Fruit fly (Drosophila melanogaster) whole organism, embryonic: ENCODE results near the gene Ppox.

Experiments used
- Adf1 ChIP-seq: fragments of 200-800 bp; sonication (Bioruptor generic); IDR thresholded peaks from 2 replicates; pipeline ENCODE4 v1.3.6; 2022; ENCODE audit warnings: missing biosample characterization, missing genetic modification characterization
- Atf6 ChIP-seq: fragments of 200-800 bp; sonication (Bioruptor generic); IDR thresholded peaks from 2 replicates; pipeline ENCODE4 v1.3.6; 2022; ENCODE audit warnings: missing biosample characterization, missing genetic modification characterization
- Bdp1 ChIP-seq: fragments of 200-800 bp; sonication (Bioruptor generic); optimal IDR thresholded peaks from 3 replicates; lab custom pipeline; 2016; ENCODE audit warnings: missing biosample characterization, missing genetic modification characterization
- Bgb ChIP-seq: fragments of 200-800 bp; sonication (Bioruptor generic); IDR thresholded peaks from 2 replicates; pipeline ENCODE4 v1.3.6; 2022; ENCODE audit warnings: missing biosample characterization, missing genetic modification characterization; ENCODE audit not compliant: partially characterized antibody
- Blimp-1 ChIP-seq: fragments of 200-800 bp; sonication (Bioruptor generic); optimal IDR thresholded peaks from 3 replicates; lab custom pipeline; 2018; ENCODE audit warnings: missing biosample characterization, missing genetic modification characterization, mild to moderate bottlenecking, moderate library complexity, missing genetic modification reagents
- CG10543 ChIP-seq: fragments of 200-800 bp; sonication (Bioruptor generic); optimal IDR thresholded peaks from 3 replicates; lab custom pipeline; 2017; ENCODE audit warnings: missing biosample characterization, mild to moderate bottlenecking, missing genetic modification characterization, moderate library complexity
- CG13775 ChIP-seq: fragments of 200-800 bp; sonication (Bioruptor generic); optimal IDR thresholded peaks from 3 replicates; lab custom pipeline; 2017; ENCODE audit warnings: missing biosample characterization, mild to moderate bottlenecking, missing genetic modification characterization
- CG14965 ChIP-seq: fragments of 200-800 bp; sonication (Bioruptor generic); optimal IDR thresholded peaks from 2 replicates; lab custom pipeline; 2016; ENCODE audit warnings: missing biosample characterization, missing genetic modification characterization, borderline replicate concordance
- CG15269 ChIP-seq: fragments of 200-800 bp; sonication (Bioruptor generic); optimal IDR thresholded peaks from 2 replicates; lab custom pipeline; 2018; ENCODE audit warnings: missing biosample characterization, mild to moderate bottlenecking, missing genetic modification characterization, moderate library complexity
- CG18011 ChIP-seq: fragments of 200-800 bp; sonication (Bioruptor generic); optimal IDR thresholded peaks from 2 replicates; lab custom pipeline; 2017; ENCODE audit warnings: missing biosample characterization, missing genetic modification characterization, mild to moderate bottlenecking, moderate library complexity, missing genotype
- CG1832 ChIP-seq: fragments of 200-800 bp; sonication (Bioruptor generic); optimal IDR thresholded peaks from 2 replicates; lab custom pipeline; 2017; ENCODE audit warnings: missing biosample characterization, mild to moderate bottlenecking, missing genetic modification characterization, inconsistent platforms
- CG31365 ChIP-seq: fragments of 200-800 bp; sonication (Bioruptor generic); optimal IDR thresholded peaks from 2 replicates; lab custom pipeline; 2018; ENCODE audit warnings: missing biosample characterization, mild to moderate bottlenecking, missing genetic modification characterization
- CG33213 ChIP-seq: fragments of 200-800 bp; sonication (Bioruptor generic); optimal IDR thresholded peaks from 3 replicates; lab custom pipeline; 2016; ENCODE audit warnings: missing biosample characterization, missing genetic modification characterization
- CG5245 ChIP-seq: fragments of 200-800 bp; sonication (Bioruptor generic); optimal IDR thresholded peaks from 3 replicates; lab custom pipeline; 2016; ENCODE audit warnings: missing biosample characterization, missing genetic modification characterization
- CG6765 ChIP-seq: fragments of 200-800 bp; sonication (Bioruptor generic); optimal IDR thresholded peaks from 3 replicates; lab custom pipeline; 2017; ENCODE audit warnings: missing biosample characterization, mild to moderate bottlenecking, missing genetic modification characterization
- CG7786 ChIP-seq: fragments of 200-800 bp; sonication (Bioruptor generic); optimal IDR thresholded peaks from 2 replicates; lab custom pipeline; 2016; ENCODE audit warnings: missing biosample characterization, missing genetic modification characterization
- CG8765 ChIP-seq: fragments of 200-800 bp; sonication (Bioruptor generic); IDR thresholded peaks from 2 replicates; pipeline ENCODE4 v1.3.6; 2022; ENCODE audit warnings: missing biosample characterization, missing genetic modification characterization
- CG8924 ChIP-seq: fragments of 200-800 bp; optimal IDR thresholded peaks from 3 replicates; lab custom pipeline; 2019; ENCODE audit warnings: missing biosample characterization, mild to moderate bottlenecking, missing genetic modification characterization, moderate library complexity
- CG8944 ChIP-seq: fragments of 200-800 bp; sonication (Bioruptor generic); optimal IDR thresholded peaks from 3 replicates; lab custom pipeline; 2016; ENCODE audit warnings: missing biosample characterization, missing genetic modification characterization
- CG9727 ChIP-seq: fragments of 200-800 bp; sonication (Bioruptor generic); optimal IDR thresholded peaks from 3 replicates; lab custom pipeline; 2017; ENCODE audit warnings: missing biosample characterization, mild to moderate bottlenecking, missing genetic modification characterization
- Dip3 ChIP-seq: fragments of 200-800 bp; sonication (Bioruptor generic); optimal IDR thresholded peaks from 3 replicates; lab custom pipeline; 2016; ENCODE audit warnings: missing biosample characterization, missing genetic modification characterization
- Dll ChIP-seq: fragments of 200-800 bp; sonication (Bioruptor generic); IDR thresholded peaks from 4 replicates; pipeline ENCODE4 v1.3.6; 2022; ENCODE audit warnings: missing biosample characterization, missing genetic modification characterization; ENCODE audit not compliant: partially characterized antibody
- E2f2 ChIP-seq: fragments of 200-800 bp; sonication (Bioruptor generic); IDR thresholded peaks from 2 replicates; pipeline ENCODE4 v1.3.6; 2022; ENCODE audit warnings: missing biosample characterization, missing genetic modification characterization
- Ets97D ChIP-seq: fragments of 200-800 bp; sonication (Bioruptor generic); optimal IDR thresholded peaks from 3 replicates; lab custom pipeline; 2016; ENCODE audit warnings: missing biosample characterization, missing genetic modification characterization
- Fer1 ChIP-seq: fragments of 200-800 bp; sonication (Bioruptor generic); optimal IDR thresholded peaks from 2 replicates; lab custom pipeline; 2017; ENCODE audit warnings: missing biosample characterization, mild to moderate bottlenecking, missing genetic modification characterization
- Fer2 ChIP-seq: fragments of 200-800 bp; sonication (Bioruptor generic); optimal IDR thresholded peaks from 2 replicates; lab custom pipeline; 2018; ENCODE audit warnings: missing biosample characterization, mild to moderate bottlenecking, missing genetic modification characterization, moderate library complexity
- Mes4 ChIP-seq: fragments of 200-800 bp; sonication (Bioruptor generic); optimal IDR thresholded peaks from 2 replicates; lab custom pipeline; 2016; ENCODE audit warnings: missing biosample characterization, missing genetic modification characterization
- Mrtf ChIP-seq: fragments of 200-800 bp; sonication (Bioruptor generic); IDR thresholded peaks from 3 replicates; pipeline ENCODE4 v1.3.6; 2022; ENCODE audit warnings: missing biosample characterization, missing genetic modification characterization
- Myb ChIP-seq: fragments of 200-800 bp; sonication (Bioruptor generic); optimal IDR thresholded peaks from 2 replicates; lab custom pipeline; 2016; ENCODE audit warnings: missing biosample characterization, missing genetic modification characterization
- NFAT ChIP-seq: fragments of 200-800 bp; sonication (Bioruptor generic); IDR thresholded peaks from 2 replicates; pipeline ENCODE4 v1.3.6; 2022; ENCODE audit warnings: missing biosample characterization, missing genetic modification characterization
- Ptx1 ChIP-seq: fragments of 200-800 bp; sonication (Bioruptor generic); IDR thresholded peaks from 2 replicates; pipeline ENCODE4 v1.3.6; 2022; ENCODE audit warnings: missing biosample characterization, missing genetic modification characterization
- Sox102F ChIP-seq: fragments of 200-800 bp; sonication (Bioruptor generic); optimal IDR thresholded peaks from 2 replicates; lab custom pipeline; 2018; ENCODE audit warnings: missing biosample characterization, mild to moderate bottlenecking, missing genetic modification characterization, moderate library complexity
- bcd ChIP-seq: fragments of 200-800 bp; sonication (Bioruptor generic); optimal IDR thresholded peaks from 2 replicates; lab custom pipeline; 2017; ENCODE audit warnings: missing biosample characterization, mild to moderate bottlenecking, missing genetic modification characterization
- croc ChIP-seq: fragments of 200-800 bp; sonication (Bioruptor generic); conservative IDR thresholded peaks from 3 replicates; pipeline ENCODE4 v1.3.6; 2022; ENCODE audit warnings: missing biosample characterization, missing genetic modification characterization
- disco-r ChIP-seq: fragments of 200-800 bp; sonication (Bioruptor generic); optimal IDR thresholded peaks from 2 replicates; lab custom pipeline; 2016; ENCODE audit warnings: missing biosample characterization, missing genetic modification characterization
- dmrt99B ChIP-seq: fragments of 200-800 bp; sonication (Bioruptor generic); optimal IDR thresholded peaks from 2 replicates; lab custom pipeline; 2018; ENCODE audit warnings: missing biosample characterization, mild to moderate bottlenecking, missing genetic modification characterization, moderate library complexity
- gfzf ChIP-seq: fragments of 200-800 bp; sonication (Bioruptor generic); optimal IDR thresholded peaks from 2 replicates; lab custom pipeline; 2016; ENCODE audit warnings: missing biosample characterization, mild to moderate bottlenecking, missing genetic modification characterization, moderate library complexity
- gsb ChIP-seq: fragments of 200-800 bp; sonication (Bioruptor generic); IDR thresholded peaks from 2 replicates; pipeline ENCODE4 v1.3.6; 2022; ENCODE audit warnings: missing biosample characterization, missing genetic modification characterization
- jigr1 ChIP-seq: fragments of 200-800 bp; sonication (Bioruptor generic); IDR thresholded peaks from 3 replicates; pipeline ENCODE4 v1.3.6; 2022; ENCODE audit warnings: missing biosample characterization, missing genetic modification characterization
- mirr ChIP-seq: fragments of 200-800 bp; sonication (Bioruptor generic); optimal IDR thresholded peaks from 3 replicates; lab custom pipeline; 2018; ENCODE audit warnings: missing biosample characterization, mild to moderate bottlenecking, missing genetic modification characterization
- nau ChIP-seq: fragments of 200-800 bp; sonication (Bioruptor generic); optimal IDR thresholded peaks from 3 replicates; lab custom pipeline; 2017; ENCODE audit warnings: missing biosample characterization, mild to moderate bottlenecking, missing genetic modification characterization, missing genetic modification reagents
- phol ChIP-seq: fragments of 200-800 bp; sonication (Bioruptor generic); optimal IDR thresholded peaks from 3 replicates; lab custom pipeline; 2018; ENCODE audit warnings: missing biosample characterization, mild to moderate bottlenecking, missing genetic modification characterization, moderate library complexity
- repo ChIP-seq: fragments of 200-800 bp; sonication (Bioruptor generic); optimal IDR thresholded peaks from 2 replicates; lab custom pipeline; 2016; ENCODE audit warnings: missing biosample characterization, missing genetic modification characterization
- rib ChIP-seq: fragments of 200-800 bp; sonication (Bioruptor generic); IDR thresholded peaks from 2 replicates; pipeline ENCODE4 v1.3.6; 2022; ENCODE audit warnings: missing biosample characterization, missing genetic modification characterization
- ro ChIP-seq: fragments of 200-800 bp; sonication (Bioruptor generic); IDR thresholded peaks from 2 replicates; pipeline ENCODE4 v1.3.6; 2022; ENCODE audit warnings: missing biosample characterization, missing genetic modification characterization
- scrt ChIP-seq: fragments of 200-800 bp; sonication (Bioruptor generic); optimal IDR thresholded peaks from 2 replicates; lab custom pipeline; 2018; ENCODE audit warnings: missing biosample characterization, mild to moderate bottlenecking, missing genetic modification characterization, moderate library complexity
- sima ChIP-seq: fragments of 200-800 bp; sonication (Bioruptor generic); optimal IDR thresholded peaks from 2 replicates; lab custom pipeline; 2016; ENCODE audit warnings: missing biosample characterization, missing genetic modification characterization
- sisA ChIP-seq: fragments of 200-800 bp; sonication (Bioruptor generic); IDR thresholded peaks from 2 replicates; pipeline ENCODE4 v1.3.6; 2022; ENCODE audit warnings: missing biosample characterization, missing genetic modification characterization
- trem ChIP-seq: fragments of 200-800 bp; optimal IDR thresholded peaks from 3 replicates; lab custom pipeline; 2019; ENCODE audit warnings: missing biosample characterization, mild to moderate bottlenecking, missing genetic modification characterization, moderate library complexity
- tx ChIP-seq: fragments of 200-800 bp; sonication (Bioruptor generic); optimal IDR thresholded peaks from 2 replicates; lab custom pipeline; 2016; ENCODE audit warnings: missing biosample characterization, missing genetic modification characterization
- wek ChIP-seq: fragments of 200-800 bp; sonication (Bioruptor generic); optimal IDR thresholded peaks from 3 replicates; lab custom pipeline; 2018; ENCODE audit warnings: missing biosample characterization, mild to moderate bottlenecking, missing genetic modification characterization, moderate library complexity
- zen2 ChIP-seq: fragments of 200-800 bp; sonication (Bioruptor generic); IDR thresholded peaks from 3 replicates; pipeline ENCODE4 v1.3.6; 2022; ENCODE audit warnings: missing biosample characterization, missing genetic modification characterization; ENCODE audit not compliant: partially characterized antibody

Gene Ppox

dm6 chr3R:24651044-24651459 is 10.6 kb downstream of the Ppox start (continued):
- TF ChIP-seq CG8944 (GFP tag; lab: Kevin White, UChicago) (no peak), Ptx1 (no peak), CG6765 (GFP tag; lab: Kevin White, UChicago) (peak; percentile 8), E2f2 (GFP tag; lab: Robert Waterston, UW) (0 out of 2 replicates have a peak, but pooled peaks have one; percentile 25), trem (tag; lab: Kevin White, UChicago) (no peak), Dll (GFP tag; lab: Robert Waterston, UW) (no peak), dmrt99B (tag; lab: Kevin White, UChicago) (no peak), Ets97D (GFP tag; lab: Kevin White, UChicago) (no peak), Mes4 (no peak), NFAT (GFP tag; lab: Robert Waterston, UW) (peak; percentile 12; the same call in 1 of the 2 replicates), CG31365 (no peak), Fer1 (GFP tag; lab: Kevin White, UChicago) (peak; percentile 66), CG7786 (GFP tag; lab: Kevin White, UChicago) (no peak), rib (peak; percentile 80), Blimp-1 (GFP tag; lab: Kevin White, UChicago) (no peak), CG8765 (GFP tag; lab: Robert Waterston, UW) (no peak), CG8924 (no peak), ro (GFP tag; lab: Robert Waterston, UW) (no peak), wek (no peak), zen2 (GFP tag; lab: Robert Waterston, UW) (no peak), CG5245 (GFP tag; lab: Kevin White, UChicago) (no peak), scrt (no peak), tx (GFP tag; lab: Kevin White, UChicago) (no peak), Mrtf (GFP tag; lab: Robert Waterston, UW) (no peak), croc (GFP tag; lab: Robert Waterston, UW) (no peak), Myb (GFP tag; lab: Kevin White, UChicago) (no peak), bcd (GFP tag; lab: Kevin White, UChicago) (no peak), mirr (GFP tag; lab: Kevin White, UChicago) (peak; percentile 32), nau (GFP tag; lab: Kevin White, UChicago) (no peak), jigr1 (GFP tag; lab: Robert Waterston, UW) (no peak), Dip3 (GFP tag; lab: Kevin White, UChicago) (no peak), CG10543 (GFP tag; lab: Kevin White, UChicago) (peak; percentile 53), phol (tag; lab: Kevin White, UChicago) (no peak), Bdp1 (GFP tag; lab: Kevin White, UChicago) (no peak), Adf1 (GFP tag; lab: Robert Waterston, UW) (peak; percentile 62), CG18011 (GFP tag; lab: Kevin White, UChicago) (peak; percentile 80), CG14965 (GFP tag; lab: Kevin White, UChicago) (no peak), disco-r (GFP tag; lab: Kevin White, UChicago) (no peak), Bgb (GFP tag; lab: Robert Waterston, UW) (peak; percentile 57; the same call in 1 of the 2 replicates), repo (no peak), sima (no peak), sisA (GFP tag; lab: Robert Waterston, UW) (no peak), CG33213 (GFP tag; lab: Kevin White, UChicago) (no peak), CG13775 (GFP tag; lab: Kevin White, UChicago) (no peak), CG9727 (GFP tag; lab: Kevin White, UChicago) (no peak), Sox102F (GFP tag; lab: Kevin White, UChicago) (no peak), Atf6 (GFP tag; lab: Robert Waterston, UW) (no peak), CG1832 (GFP tag; lab: Kevin White, UChicago) (no peak), gsb (no peak), CG15269 (tag; lab: Kevin White, UChicago) (no peak), gfzf (GFP tag; lab: Kevin White, UChicago) (no peak), Fer2 (no peak)
